Worm (Caenorhabditis elegans) whole organism, L4/young adult: Measurements from ENCODE around the gene T06D8.2.
A peak's percentile ranks its signal among the peaks of the same experiment; 100 is the strongest.

Source experiments
- W03F9.2 ChIP-seq: fragments of 150-350 bp; optimal IDR thresholded peaks from 2 replicates; lab custom pipeline; 2014; ENCODE audit warnings: missing biosample characterization, missing genetic modification characterization
- dao-5 ChIP-seq: sonication (generic microtip); optimal IDR thresholded peaks from 2 replicates; lab custom pipeline; 2016; ENCODE audit warnings: missing genotype, missing genetic modification characterization, moderate library complexity, missing compliant biosample characterization

- TF ChIP-seq W03F9.2 (tag; lab: Kevin White, UChicago) (peak; percentile 95), dao-5 (tag; lab: Kevin White, UChicago) (no peak)
These were observed 12.6 kb downstream of the T06D8.2 start, which contains the start of the genes rpn-9 and T06D8.9 for ce11 chrII:11238869-11239647.
